Fruit fly (Drosophila melanogaster) whole organism, embryonic: ENCODE data around the gene CG13001.

Source experiments
- BEAF-32 ChIP-seq: fragments of 200-800 bp; sonication (Bioruptor generic); optimal IDR thresholded peaks from 3 replicates; lab custom pipeline; 2017; ENCODE audit warnings: missing biosample characterization, missing genetic modification characterization, mild to moderate bottlenecking, moderate library complexity, missing genetic modification reagents
- CG10147 ChIP-seq: fragments of 200-800 bp; sonication (Bioruptor generic); optimal IDR thresholded peaks from 2 replicates; lab custom pipeline; 2019; ENCODE audit warnings: missing biosample characterization, mild to moderate bottlenecking, missing genetic modification characterization, moderate library complexity
- CG10209 ChIP-seq: fragments of 200-800 bp; sonication (Bioruptor generic); optimal IDR thresholded peaks from 3 replicates; lab custom pipeline; 2017; ENCODE audit warnings: missing biosample characterization, mild to moderate bottlenecking, missing genetic modification characterization, missing genetic modification reagents
- CG12071 ChIP-seq: fragments of 200-800 bp; sonication (Bioruptor generic); optimal IDR thresholded peaks from 3 replicates; lab custom pipeline; 2018; ENCODE audit warnings: missing biosample characterization, mild to moderate bottlenecking, missing genetic modification characterization
- CG12219 ChIP-seq: fragments of 200-800 bp; sonication (Bioruptor generic); optimal IDR thresholded peaks from 3 replicates; lab custom pipeline; 2018; ENCODE audit warnings: missing biosample characterization, mild to moderate bottlenecking, missing genetic modification characterization
- CG13287 ChIP-seq: fragments of 200-800 bp; sonication (Bioruptor generic); IDR thresholded peaks from 2 replicates; pipeline ENCODE4 v1.3.6; 2022; ENCODE audit warnings: missing biosample characterization, missing genetic modification characterization; ENCODE audit not compliant: partially characterized antibody
- CG15479 ChIP-seq: fragments of 200-800 bp; sonication (Bioruptor generic); optimal IDR thresholded peaks from 3 replicates; lab custom pipeline; 2019; ENCODE audit warnings: missing biosample characterization, mild to moderate bottlenecking, missing genetic modification characterization, moderate library complexity
- CG17359 ChIP-seq: fragments of 200-800 bp; sonication (Bioruptor generic); optimal IDR thresholded peaks from 3 replicates; lab custom pipeline; 2018; ENCODE audit warnings: missing biosample characterization, mild to moderate bottlenecking, missing genetic modification characterization, moderate library complexity
- CG17361 ChIP-seq: fragments of 200-800 bp; sonication (Bioruptor generic); IDR thresholded peaks from 3 replicates; pipeline ENCODE4 v1.3.6; 2022; ENCODE audit warnings: missing biosample characterization, missing genetic modification characterization
- CG17912 ChIP-seq: fragments of 200-800 bp; sonication (Bioruptor generic); optimal IDR thresholded peaks from 2 replicates; lab custom pipeline; 2018; ENCODE audit warnings: missing biosample characterization, mild to moderate bottlenecking, missing genetic modification characterization
- CG2116 ChIP-seq: fragments of 200-800 bp; sonication (Bioruptor generic); optimal IDR thresholded peaks from 3 replicates; lab custom pipeline; 2018; ENCODE audit warnings: missing biosample characterization, mild to moderate bottlenecking, missing genetic modification characterization
- CG32532 ChIP-seq: fragments of 200-800 bp; sonication (Bioruptor generic); IDR thresholded peaks from 2 replicates; pipeline ENCODE4 v1.3.6; 2022; ENCODE audit warnings: missing biosample characterization, missing genetic modification characterization
- CG34224 ChIP-seq: fragments of 200-800 bp; sonication (Bioruptor generic); IDR thresholded peaks from 3 replicates; pipeline ENCODE4 v1.3.6; 2022; ENCODE audit warnings: missing biosample characterization, missing genetic modification characterization; ENCODE audit not compliant: partially characterized antibody
- CG3847 ChIP-seq: fragments of 200-800 bp; sonication (Bioruptor generic); IDR thresholded peaks from 2 replicates; pipeline ENCODE4 v1.3.6; 2022; ENCODE audit warnings: missing biosample characterization, missing genetic modification characterization
- CG42726 ChIP-seq: fragments of 200-800 bp; sonication (Bioruptor generic); IDR thresholded peaks from 2 replicates; pipeline ENCODE4 v1.3.6; 2022; ENCODE audit warnings: missing biosample characterization, missing genetic modification characterization; ENCODE audit not compliant: partially characterized antibody
- CG4360 ChIP-seq: fragments of 200-800 bp; sonication (Bioruptor generic); IDR thresholded peaks from 2 replicates; pipeline ENCODE4 v1.3.6; 2022; ENCODE audit warnings: missing biosample characterization, missing genetic modification characterization
- CG6175 ChIP-seq: fragments of 200-800 bp; sonication (Bioruptor generic); IDR thresholded peaks from 3 replicates; pipeline ENCODE4 v1.3.6; 2022; ENCODE audit warnings: missing biosample characterization, missing genetic modification characterization
- CG6272 ChIP-seq: fragments of 200-800 bp; sonication (Bioruptor generic); IDR thresholded peaks from 2 replicates; pipeline ENCODE4 v1.3.6; 2022; ENCODE audit warnings: missing biosample characterization, missing genetic modification characterization
- CG6654 ChIP-seq: fragments of 200-800 bp; sonication (Bioruptor generic); optimal IDR thresholded peaks from 2 replicates; lab custom pipeline; 2017; ENCODE audit warnings: missing biosample characterization, mild to moderate bottlenecking, missing genetic modification characterization
- CG8924 ChIP-seq: fragments of 200-800 bp; optimal IDR thresholded peaks from 3 replicates; lab custom pipeline; 2019; ENCODE audit warnings: missing biosample characterization, mild to moderate bottlenecking, missing genetic modification characterization, moderate library complexity
- CTCF ChIP-seq: fragments of 200-800 bp; sonication (Bioruptor generic); optimal IDR thresholded peaks from 2 replicates; lab custom pipeline; 2017; ENCODE audit warnings: missing biosample characterization, mild to moderate bottlenecking, missing genetic modification characterization, moderate library complexity
- Deaf1 ChIP-seq: fragments of 200-800 bp; optimal IDR thresholded peaks from 3 replicates; lab custom pipeline; 2019; ENCODE audit warnings: missing biosample characterization, mild to moderate bottlenecking, missing genetic modification characterization, moderate library complexity
- Dll ChIP-seq: fragments of 200-800 bp; sonication (Bioruptor generic); IDR thresholded peaks from 4 replicates; pipeline ENCODE4 v1.3.6; 2022; ENCODE audit warnings: missing biosample characterization, missing genetic modification characterization; ENCODE audit not compliant: partially characterized antibody
- Dp ChIP-seq: fragments of 200-800 bp; sonication (Bioruptor generic); optimal IDR thresholded peaks from 2 replicates; lab custom pipeline; 2018; ENCODE audit warnings: missing biosample characterization, mild to moderate bottlenecking, missing genetic modification characterization, moderate library complexity
- Hr39 ChIP-seq: fragments of >200 bp; optimal IDR thresholded peaks from 2 replicates; lab custom pipeline; 2017
- Jarid2 ChIP-seq: fragments of 200-800 bp; sonication (Bioruptor generic); optimal IDR thresholded peaks from 3 replicates; lab custom pipeline; 2017; ENCODE audit warnings: mild to moderate bottlenecking, missing biosample characterization, missing genetic modification reagents, missing genetic modification characterization
- Med ChIP-seq: fragments of 200-800 bp; sonication (Bioruptor generic); peaks from one replicate; lab custom pipeline; 2016; ENCODE audit warnings: missing biosample characterization, missing genetic modification characterization, mild to moderate bottlenecking, inconsistent platforms, moderate library complexity
- Mrtf ChIP-seq: fragments of 200-800 bp; sonication (Bioruptor generic); IDR thresholded peaks from 3 replicates; pipeline ENCODE4 v1.3.6; 2022; ENCODE audit warnings: missing biosample characterization, missing genetic modification characterization
- Opbp ChIP-seq: fragments of 200-800 bp; sonication (Bioruptor generic); IDR thresholded peaks from 3 replicates; pipeline ENCODE4 v1.3.6; 2022; ENCODE audit warnings: missing biosample characterization, missing genetic modification characterization; ENCODE audit not compliant: partially characterized antibody
- Scr ChIP-seq: fragments of 200-800 bp; sonication (Bioruptor generic); IDR thresholded peaks from 2 replicates; pipeline ENCODE4 v1.3.6; 2022; ENCODE audit warnings: missing biosample characterization, missing genetic modification characterization; ENCODE audit not compliant: partially characterized antibody
- amos ChIP-seq: fragments of 200-800 bp; sonication (Bioruptor generic); IDR thresholded peaks from 2 replicates; pipeline ENCODE4 v1.3.6; 2022; ENCODE audit warnings: missing biosample characterization, missing genetic modification characterization; ENCODE audit not compliant: partially characterized antibody
- ato ChIP-seq: fragments of 200-800 bp; sonication (Bioruptor generic); IDR thresholded peaks from 2 replicates; pipeline ENCODE4 v1.3.6; 2022; ENCODE audit warnings: missing biosample characterization, missing genetic modification characterization; ENCODE audit not compliant: partially characterized antibody
- bbx ChIP-seq: fragments of 200-800 bp; sonication (Bioruptor generic); IDR thresholded peaks from 2 replicates; pipeline ENCODE4 v1.3.6; 2022; ENCODE audit warnings: missing biosample characterization, missing genetic modification characterization; ENCODE audit not compliant: partially characterized antibody
- dmrt11E ChIP-seq: fragments of 200-800 bp; sonication (Bioruptor generic); optimal IDR thresholded peaks from 3 replicates; lab custom pipeline; 2018; ENCODE audit warnings: missing biosample characterization, mild to moderate bottlenecking, missing genetic modification characterization, moderate library complexity
- esg ChIP-seq: fragments of 200-800 bp; sonication (Bioruptor generic); conservative IDR thresholded peaks from 2 replicates; pipeline ENCODE4 v1.3.6; 2022; ENCODE audit warnings: missing biosample characterization, missing genetic modification characterization
- knrl ChIP-seq: fragments of 200-800 bp; sonication (Bioruptor generic); IDR thresholded peaks from 3 replicates; pipeline ENCODE4 v1.3.6; 2022; ENCODE audit warnings: missing biosample characterization, missing genetic modification characterization; ENCODE audit not compliant: partially characterized antibody
- lmd ChIP-seq: fragments of 200-800 bp; sonication (Bioruptor generic); IDR thresholded peaks from 2 replicates; pipeline ENCODE4 v1.3.6; 2022; ENCODE audit warnings: missing biosample characterization, missing genetic modification characterization
- mld ChIP-seq: fragments of 200-800 bp; sonication (Bioruptor generic); IDR thresholded peaks from 3 replicates; pipeline ENCODE4 v1.3.6; 2022; ENCODE audit warnings: missing biosample characterization, missing genetic modification characterization; ENCODE audit not compliant: partially characterized antibody
- nom ChIP-seq: fragments of 200-800 bp; sonication (Bioruptor generic); optimal IDR thresholded peaks from 2 replicates; lab custom pipeline; 2017; ENCODE audit warnings: missing biosample characterization, missing genetic modification characterization, mild to moderate bottlenecking, moderate library complexity, missing genetic modification reagents
- onecut ChIP-seq: fragments of 200-800 bp; sonication (Bioruptor generic); IDR thresholded peaks from 2 replicates; pipeline ENCODE4 v1.3.6; 2022; ENCODE audit warnings: missing biosample characterization, missing genetic modification characterization
- phol ChIP-seq: fragments of 200-800 bp; sonication (Bioruptor generic); optimal IDR thresholded peaks from 3 replicates; lab custom pipeline; 2018; ENCODE audit warnings: missing biosample characterization, mild to moderate bottlenecking, missing genetic modification characterization, moderate library complexity
- row ChIP-seq: fragments of 200-800 bp; sonication (Bioruptor generic); IDR thresholded peaks from 3 replicates; pipeline ENCODE4 v1.3.6; 2022; ENCODE audit warnings: missing biosample characterization, missing genetic modification characterization
- stc ChIP-seq: fragments of 200-800 bp; sonication (Bioruptor generic); IDR thresholded peaks from 2 replicates; pipeline ENCODE4 v1.3.6; 2022; ENCODE audit warnings: missing biosample characterization, missing genetic modification characterization
- tna ChIP-seq: fragments of 200-800 bp; sonication (Bioruptor generic); IDR thresholded peaks from 2 replicates; pipeline ENCODE4 v1.3.6; 2022; ENCODE audit warnings: missing biosample characterization, missing genetic modification characterization; ENCODE audit not compliant: partially characterized antibody
- vnd ChIP-seq: fragments of 200-800 bp; sonication (Bioruptor generic); IDR thresholded peaks from 3 replicates; pipeline ENCODE4 v1.3.6; 2022; ENCODE audit warnings: missing biosample characterization, missing genetic modification characterization; ENCODE audit not compliant: partially characterized antibody
- vvl ChIP-seq: fragments of 200-800 bp; sonication (Bioruptor generic); IDR thresholded peaks from 2 replicates; pipeline ENCODE4 v1.3.6; 2022; ENCODE audit warnings: missing biosample characterization, missing genetic modification characterization
- wek ChIP-seq: fragments of 200-800 bp; sonication (Bioruptor generic); optimal IDR thresholded peaks from 3 replicates; lab custom pipeline; 2018; ENCODE audit warnings: missing biosample characterization, mild to moderate bottlenecking, missing genetic modification characterization, moderate library complexity

The CG13001 gene

DNA sequence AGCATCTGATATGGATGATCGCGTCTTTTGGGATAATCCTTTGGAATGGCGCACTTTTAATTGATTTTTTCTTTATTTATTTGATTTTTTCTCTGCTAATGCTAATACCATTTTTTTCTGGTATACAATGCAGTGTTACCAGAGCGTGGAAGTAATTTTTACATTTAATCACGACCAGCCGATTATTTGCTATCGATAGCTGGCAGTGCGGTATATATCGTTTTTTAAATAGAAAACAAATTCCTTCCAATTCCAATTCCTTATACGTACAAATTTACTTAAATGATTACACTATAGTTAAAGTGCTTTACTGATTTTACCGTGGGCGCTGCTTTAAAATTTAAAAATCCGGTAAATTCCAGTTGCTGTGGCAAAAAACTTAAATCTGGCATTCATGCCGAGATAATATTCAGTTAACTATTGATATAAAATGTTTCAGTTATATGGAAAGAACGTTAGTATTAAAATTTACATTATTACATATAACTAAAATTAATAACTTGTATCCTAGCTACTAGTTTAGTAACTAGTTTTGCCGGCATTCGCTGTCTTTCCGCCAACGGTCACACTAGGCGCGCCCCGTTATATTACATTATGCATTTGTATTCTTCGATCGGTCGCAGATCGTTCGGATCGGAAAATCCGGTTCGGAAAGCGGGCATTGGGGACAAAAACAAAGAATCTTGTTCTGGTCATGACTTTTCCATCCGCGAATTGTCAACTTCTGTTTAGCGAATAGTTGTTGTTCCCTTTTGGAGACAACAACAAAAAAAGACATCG is at the start of gene CG13001, which contains the start of gene RhoGAP15B:
CG13001 (minus strand) TSS at position 137 of the 780 bp plus-strand sequence.
RhoGAP15B (plus strand) TSS at position 556 of the 780 bp plus-strand sequence.
- TF ChIP-seq CG6272 (GFP tag; lab: Robert Waterston, UW) (no peak), onecut (GFP tag; lab: Robert Waterston, UW) (0 out of 2 replicates have a peak, but pooled peaks have one; percentile 7), Deaf1 (tag; lab: Kevin White, UChicago) (peak; percentile 17), CG17359 (tag; lab: Kevin White, UChicago) (no peak), CG6175 (GFP tag; lab: Robert Waterston, UW) (no peak), vvl (GFP tag; lab: Robert Waterston, UW) (peak; percentile 32; the same call in 1 of the 2 replicates), knrl (peak; percentile 82), Med (GFP tag; lab: Kevin White, UChicago) (peak; percentile 43), vnd (peak; percentile 64), Dll (GFP tag; lab: Robert Waterston, UW) (peak; percentile 74; the same call in 3 of the 4 replicates), phol (tag; lab: Kevin White, UChicago) (peak; percentile 16), CG8924 (tag; lab: Kevin White, UChicago) (peak; percentile 0), CG3847 (GFP tag; lab: Robert Waterston, UW) (peak; percentile 15; the same call in 1 of the 2 replicates), CG10147 (no peak), CG12219 (peak; percentile 8), Scr (GFP tag; lab: Robert Waterston, UW) (peak; percentile 81), wek (GFP tag; lab: Kevin White, UChicago) (no peak), dmrt11E (tag; lab: Kevin White, UChicago) (no peak), CTCF (GFP tag; lab: Kevin White, UChicago) (no peak), lmd (GFP tag; lab: Robert Waterston, UW) (no peak), ato (GFP tag; lab: Robert Waterston, UW) (peak; percentile 52), CG34224 (GFP tag; lab: Robert Waterston, UW) (peak; percentile 68), mld (GFP tag; lab: Robert Waterston, UW) (peak; percentile 43; the same call in 2 of the 3 replicates), row (GFP tag; lab: Robert Waterston, UW) (peak; percentile 30; the same call in 1 of the 3 replicates), tna (GFP tag; lab: Robert Waterston, UW) (peak; percentile 53), stc (GFP tag; lab: Robert Waterston, UW) (no peak), esg (GFP tag; lab: Robert Waterston, UW) (no peak), CG10209 (no peak), CG6654 (GFP tag; lab: Kevin White, UChicago) (no peak), Dp (peak; percentile 56), CG17912 (GFP tag; lab: Kevin White, UChicago) (no peak), CG17361 (GFP tag; lab: Robert Waterston, UW) (0 out of 3 replicates have a peak, but pooled peaks have one; percentile 46), Hr39 (no peak), BEAF-32 (peak; percentile 90), nom (GFP tag; lab: Kevin White, UChicago) (peak; percentile 63), Jarid2 (GFP tag; lab: Kevin White, UChicago) (peak; percentile 35), CG32532 (GFP tag; lab: Robert Waterston, UW) (no peak), Mrtf (GFP tag; lab: Robert Waterston, UW) (no peak), CG15479 (no peak), bbx (GFP tag; lab: Robert Waterston, UW) (peak; percentile 83), CG13287 (GFP tag; lab: Robert Waterston, UW) (peak; percentile 70), CG4360 (peak; percentile 39; the same call in 1 of the 2 replicates), CG2116 (peak; percentile 36), CG12071 (GFP tag; lab: Kevin White, UChicago) (no peak), CG42726 (peak; percentile 80), amos (GFP tag; lab: Robert Waterston, UW) (peak; percentile 88), Opbp (GFP tag; lab: Robert Waterston, UW) (peak; percentile 86)
